Worm (Caenorhabditis elegans): ENCODE results near the gene nlp-80.

Gene nlp-80

DNA sequence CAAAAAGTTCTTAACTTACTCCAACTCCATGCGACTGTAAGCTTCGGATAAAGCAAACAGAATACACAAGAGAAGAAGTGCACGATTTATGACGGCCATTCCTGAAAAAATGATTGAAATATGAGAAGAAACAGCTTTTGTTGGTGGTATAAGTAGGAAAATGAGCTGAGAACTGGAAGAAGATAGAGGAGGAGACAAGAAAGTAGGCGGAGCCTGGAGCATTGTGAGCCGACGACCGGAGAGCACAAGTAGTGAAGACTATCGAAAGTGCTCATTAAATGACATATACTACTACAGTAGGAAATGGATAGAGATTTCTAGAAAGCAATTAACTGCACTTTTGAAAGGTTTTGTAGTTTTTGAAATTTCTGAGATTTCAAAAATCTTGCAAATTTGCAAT, at the start of gene nlp-80:
TSS of gene nlp-80 (minus strand) at position 101 of the 400 bp plus-strand sequence.
- TF ChIP-seq sem-4 (tag; optimal IDR thresholded peaks at IDR 0.05) (no peak), C34F6.9 (tag; optimal IDR thresholded peaks at IDR 0.05) (no peak), ceh-16 (tag; optimal IDR thresholded peaks at IDR 0.05) (no peak), alr-1 (tag; optimal IDR thresholded peaks at IDR 0.05) (no peak), nhr-129 (tag; optimal IDR thresholded peaks at IDR 0.05) (no peak), unc-55 (GFP tag; optimal IDR thresholded peaks at IDR 0.05) (no peak), nhr-6 (tag; optimal IDR thresholded peaks at IDR 0.05) (no peak), F13H6.1 (tag; optimal IDR thresholded peaks at IDR 0.05) (no peak), Y55F3AM.14 (GFP tag; optimal IDR thresholded peaks at IDR 0.05) (no peak), egl-27 (tag; optimal IDR thresholded peaks at IDR 0.05) (no peak), lin-39 (tag; optimal IDR thresholded peaks at IDR 0.05) (no peak), lin-13 (GFP tag; optimal IDR thresholded peaks at IDR 0.05) (no peak), nhr-12 (tag; optimal IDR thresholded peaks at IDR 0.05) (no peak), nhr-237 (tag; optimal IDR thresholded peaks at IDR 0.05) (no peak), ZK546.5 (tag; optimal IDR thresholded peaks at IDR 0.05) (no peak), nhr-77 (tag; optimal IDR thresholded peaks at IDR 0.05) (no peak), nhr-23 (tag; optimal IDR thresholded peaks at IDR 0.05) (no peak), nhr-21 (tag; optimal IDR thresholded peaks at IDR 0.05) (no peak), lin-11 (tag; optimal IDR thresholded peaks at IDR 0.05) (no peak), mbf-1 (tag; optimal IDR thresholded peaks at IDR 0.05) (no peak)

DNA sequence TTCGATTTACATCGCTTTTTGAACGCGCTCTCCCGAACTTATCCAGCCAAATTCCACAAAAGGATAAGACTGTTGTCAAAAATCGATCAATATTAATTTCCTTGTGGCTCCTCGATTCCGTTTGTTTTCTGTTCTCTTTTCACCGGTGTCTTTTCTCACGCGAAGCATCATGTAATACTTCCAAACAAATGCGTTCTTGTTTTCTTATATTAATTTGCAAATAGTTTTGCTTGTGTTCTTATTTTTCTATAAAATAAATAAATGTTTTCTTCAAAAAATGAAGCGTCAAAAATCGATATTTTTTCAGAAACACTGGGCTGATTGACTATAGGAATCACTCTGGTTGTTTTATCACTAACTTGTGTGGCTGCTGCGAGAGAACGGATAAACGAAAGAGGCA, 48.2 kb upstream of the nlp-80 start, which contains the start of gene math-33:
TSS of gene math-33 (plus strand) at position 301 of the 400 bp plus-strand sequence.
- TF ChIP-seq ZK546.5 (tag; optimal IDR thresholded peaks at IDR 0.05) = no peak
- no peak for TF ChIP-seq nhr-6 (tag; optimal IDR thresholded peaks at IDR 0.05)
- TF ChIP-seq nhr-11 (tag; optimal IDR thresholded peaks at IDR 0.05) = no peak
- no peak for TF ChIP-seq sma-9 (GFP tag; optimal IDR thresholded peaks at IDR 0.05)
- TF ChIP-seq sma-9 (tag; optimal IDR thresholded peaks at IDR 0.05) = no peak
- no peak for TF ChIP-seq egl-27 (tag; optimal IDR thresholded peaks at IDR 0.05)
- TF ChIP-seq nhr-129 (tag; optimal IDR thresholded peaks at IDR 0.05) = no peak
- no peak for TF ChIP-seq zag-1 (tag; optimal IDR thresholded peaks at IDR 0.05)
- TF ChIP-seq fos-1 (tag; optimal IDR thresholded peaks at IDR 0.05) = no peak
- no peak for TF ChIP-seq Y55F3AM.14 (GFP tag; optimal IDR thresholded peaks at IDR 0.05)
- no peak for TF ChIP-seq sem-4 (tag; optimal IDR thresholded peaks at IDR 0.05)
- no peak for TF ChIP-seq sma-3 (GFP tag; optimal IDR thresholded peaks at IDR 0.05)
- no peak for TF ChIP-seq ztf-1 (GFP tag; conservative IDR thresholded peaks at IDR 0.05)
- TF ChIP-seq alr-1 (tag; optimal IDR thresholded peaks at IDR 0.05) = no peak
- no peak for TF ChIP-seq blmp-1 (tag; optimal IDR thresholded peaks at IDR 0.05; ENCODE audit: insufficient read depth)
- no peak for TF ChIP-seq lin-11 (tag; optimal IDR thresholded peaks at IDR 0.05)
- TF ChIP-seq unc-39 (tag; optimal IDR thresholded peaks at IDR 0.05) = no peak
- no peak for TF ChIP-seq ztf-11 (tag; optimal IDR thresholded peaks at IDR 0.05)
- no peak for TF ChIP-seq ama-1 (optimal IDR thresholded peaks at IDR 0.05)

DNA sequence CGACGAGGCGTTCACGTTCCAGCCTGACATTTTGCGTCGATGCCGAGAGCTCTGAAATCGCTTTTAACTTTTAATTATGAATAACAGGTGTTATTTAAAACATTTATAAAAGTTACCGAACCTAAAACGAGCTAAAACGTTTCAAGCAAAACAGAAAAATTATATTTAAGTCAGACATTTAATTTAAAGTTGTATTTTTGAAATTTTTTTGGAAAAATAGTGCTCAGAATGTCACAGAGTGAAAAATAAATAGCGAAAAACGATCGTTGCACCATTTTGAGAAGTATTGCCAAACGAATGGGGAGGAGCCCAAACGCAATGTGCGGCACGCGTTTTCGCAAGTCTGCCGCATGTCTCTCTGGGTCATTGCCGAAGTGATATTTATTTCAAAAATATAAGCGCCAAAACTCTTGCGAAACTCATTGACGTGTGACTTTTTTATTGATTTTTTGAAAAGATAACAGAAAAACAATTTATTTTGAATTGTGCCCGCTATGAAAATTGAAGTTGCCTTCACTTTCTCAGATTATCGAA, 47.7 kb upstream of the nlp-80 start, which contains the start of gene erfa-3:
TSS of gene erfa-3 (minus strand) at position 51 of the 534 bp plus-strand sequence.
- no peak for TF ChIP-seq aly-2 (tag; optimal IDR thresholded peaks at IDR 0.05)
- TF ChIP-seq nhr-21 (tag; optimal IDR thresholded peaks at IDR 0.05) = peak; percentile 6
- peak; percentile 33 for TF ChIP-seq egl-27 (tag; optimal IDR thresholded peaks at IDR 0.05)
- no peak for TF ChIP-seq unc-39 (tag; optimal IDR thresholded peaks at IDR 0.05)
- no peak for TF ChIP-seq nhr-237 (tag; optimal IDR thresholded peaks at IDR 0.05)
- peak; percentile 77 for TF ChIP-seq F13H6.1 (tag; optimal IDR thresholded peaks at IDR 0.05)
- TF ChIP-seq elt-1 (tag; optimal IDR thresholded peaks at IDR 0.05) = no peak
- peak; percentile 48 for TF ChIP-seq sma-9 (GFP tag; optimal IDR thresholded peaks at IDR 0.05)
- no peak for TF ChIP-seq sma-9 (tag; optimal IDR thresholded peaks at IDR 0.05)
- peak; percentile 30 for TF ChIP-seq sem-4 (tag; optimal IDR thresholded peaks at IDR 0.05)
- TF ChIP-seq lsy-2 (tag; optimal IDR thresholded peaks at IDR 0.05) = peak in 1 of 2 experiments; percentile 63
- TF ChIP-seq mab-5 (tag; optimal IDR thresholded peaks at IDR 0.05) = peak; percentile 56
- TF ChIP-seq nhr-25 (tag; optimal IDR thresholded peaks at IDR 0.05) = peak; percentile 66
- peak; percentile 71 for TF ChIP-seq gmeb-1 (tag; optimal IDR thresholded peaks at IDR 0.05)
- no peak for TF ChIP-seq mdl-1 (tag; optimal IDR thresholded peaks at IDR 0.05)
- peak; percentile 69 for TF ChIP-seq sma-3 (GFP tag; optimal IDR thresholded peaks at IDR 0.05)
- peak; percentile 46 for TF ChIP-seq crh-2 (tag; optimal IDR thresholded peaks at IDR 0.05)
- peak; percentile 65 for TF ChIP-seq C34F6.9 (tag; optimal IDR thresholded peaks at IDR 0.05)
- no peak for TF ChIP-seq nhr-6 (tag; optimal IDR thresholded peaks at IDR 0.05)
- peak; percentile 7 for TF ChIP-seq fos-1 (tag; optimal IDR thresholded peaks at IDR 0.05)
- peak; percentile 71 for TF ChIP-seq nhr-129 (tag; optimal IDR thresholded peaks at IDR 0.05)
- TF ChIP-seq lin-11 (tag; optimal IDR thresholded peaks at IDR 0.05) = peak; percentile 63
- TF ChIP-seq unc-55 (GFP tag; optimal IDR thresholded peaks at IDR 0.05) = peak; percentile 73
- TF ChIP-seq lin-13 (GFP tag; optimal IDR thresholded peaks at IDR 0.05) = peak; percentile 43

Data from whole organism, L2 larva.